Worm (Caenorhabditis elegans): ENCODE data around the gene flp-7.

ce11 chrX:5903896-5904295 is 18.2 kb downstream of the flp-7 start:
- TF ChIP-seq elt-1 (tag; optimal IDR thresholded peaks at IDR 0.05; ENCODE audit: borderline replicate concordance, insufficient read depth) (no peak), nhr-76 (tag; optimal IDR thresholded peaks at IDR 0.05) (no peak), M03D4.4 (tag; optimal IDR thresholded peaks at IDR 0.05) (no peak), lin-13 (tag; optimal IDR thresholded peaks at IDR 0.05) (no peak), pha-4 (tag; optimal IDR thresholded peaks at IDR 0.05) (no peak), flh-1 (GFP tag; optimal IDR thresholded peaks at IDR 0.05) (no peak), nhr-2 (tag; optimal IDR thresholded peaks at IDR 0.05) (no peak), unc-39 (tag; optimal IDR thresholded peaks at IDR 0.05) (no peak), nhr-28 (tag; optimal IDR thresholded peaks at IDR 0.05) (no peak), sptf-1 (tag; optimal IDR thresholded peaks at IDR 0.05) (no peak), ceh-43 (GFP tag; optimal IDR thresholded peaks at IDR 0.05) (no peak), mls-2 (tag; optimal IDR thresholded peaks at IDR 0.05) (no peak), unc-120 (tag; optimal IDR thresholded peaks at IDR 0.05; ENCODE audit: poor library complexity, severe bottlenecking) (no peak), mab-5 (tag; optimal IDR thresholded peaks at IDR 0.05) (no peak)
